Fruit fly (Drosophila melanogaster) whole organism, embryonic: ENCODE data around the gene NANS.
A peak's percentile ranks its signal among the peaks of the same experiment; 100 is the strongest.

Experiments used
- ATbp ChIP-seq: fragments of 200-800 bp; sonication (Bioruptor generic); optimal IDR thresholded peaks from 2 replicates; lab custom pipeline; 2017; ENCODE audit warnings: missing biosample characterization, mild to moderate bottlenecking, missing genetic modification characterization, missing genetic modification reagents
- Bteb2 ChIP-seq: fragments of 200-800 bp; sonication (Bioruptor generic); optimal IDR thresholded peaks from 2 replicates; lab custom pipeline; 2016; ENCODE audit warnings: missing biosample characterization, missing genetic modification characterization
- CG10366 ChIP-seq: fragments of 200-800 bp; sonication (Bioruptor generic); IDR thresholded peaks from 2 replicates; pipeline ENCODE4 v1.3.6; 2022; ENCODE audit warnings: missing biosample characterization, missing genetic modification characterization
- CG10431 ChIP-seq: fragments of 200-800 bp; sonication (Bioruptor generic); optimal IDR thresholded peaks from 3 replicates; lab custom pipeline; 2018; ENCODE audit warnings: missing biosample characterization, mild to moderate bottlenecking, missing genetic modification characterization
- CG10979 ChIP-seq: fragments of 200-800 bp; sonication (Bioruptor generic); optimal IDR thresholded peaks from 2 replicates; lab custom pipeline; 2018; ENCODE audit warnings: missing biosample characterization, mild to moderate bottlenecking, missing genetic modification characterization, moderate library complexity
- CG11085 ChIP-seq: fragments of 200-800 bp; sonication (Bioruptor generic); IDR thresholded peaks from 2 replicates; pipeline ENCODE4 v1.3.6; 2022; ENCODE audit warnings: missing biosample characterization, missing genetic modification characterization
- CG11093 ChIP-seq: fragments of 200-800 bp; sonication (Bioruptor generic); IDR thresholded peaks from 3 replicates; pipeline ENCODE4 v1.3.6; 2022; ENCODE audit warnings: missing biosample characterization, missing genetic modification characterization
- CG11696 ChIP-seq: fragments of 200-800 bp; sonication (Bioruptor generic); IDR thresholded peaks from 2 replicates; pipeline ENCODE4 v1.3.6; 2022; ENCODE audit warnings: missing biosample characterization, missing genetic modification characterization
- CG14050 ChIP-seq: fragments of 200-800 bp; sonication (Bioruptor generic); IDR thresholded peaks from 3 replicates; pipeline ENCODE4 v1.3.6; 2022; ENCODE audit warnings: missing biosample characterization, missing genetic modification characterization
- CG14710 ChIP-seq: fragments of 200-800 bp; sonication (Bioruptor generic); optimal IDR thresholded peaks from 3 replicates; lab custom pipeline; 2019; ENCODE audit warnings: missing biosample characterization, mild to moderate bottlenecking, missing genetic modification characterization, moderate library complexity
- CG14965 ChIP-seq: fragments of 200-800 bp; sonication (Bioruptor generic); optimal IDR thresholded peaks from 2 replicates; lab custom pipeline; 2016; ENCODE audit warnings: missing biosample characterization, missing genetic modification characterization, borderline replicate concordance
- CG16813 ChIP-seq: fragments of 200-800 bp; sonication (Bioruptor generic); IDR thresholded peaks from 3 replicates; pipeline ENCODE4 v1.3.6; 2022; ENCODE audit warnings: missing biosample characterization, missing genetic modification characterization; ENCODE audit not compliant: partially characterized antibody
- CG2116 ChIP-seq: fragments of 200-800 bp; sonication (Bioruptor generic); optimal IDR thresholded peaks from 3 replicates; lab custom pipeline; 2018; ENCODE audit warnings: missing biosample characterization, mild to moderate bottlenecking, missing genetic modification characterization
- CG2199 ChIP-seq: fragments of 200-800 bp; sonication (Bioruptor generic); IDR thresholded peaks from 3 replicates; pipeline ENCODE4 v1.3.6; 2022; ENCODE audit warnings: missing biosample characterization, missing genetic modification characterization
- CG31224 ChIP-seq: fragments of 200-800 bp; sonication (Bioruptor generic); IDR thresholded peaks from 2 replicates; pipeline ENCODE4 v1.3.6; 2022; ENCODE audit warnings: missing biosample characterization, missing genetic modification characterization
- CG34376 ChIP-seq: fragments of 200-800 bp; sonication (Bioruptor generic); optimal IDR thresholded peaks from 2 replicates; lab custom pipeline; 2018; ENCODE audit warnings: missing biosample characterization, mild to moderate bottlenecking, missing genetic modification characterization
- CG5953 ChIP-seq: fragments of 200-800 bp; sonication (Bioruptor generic); IDR thresholded peaks from 2 replicates; pipeline ENCODE4 v1.3.6; 2022; ENCODE audit warnings: missing biosample characterization, missing genetic modification characterization
- CG7928 ChIP-seq: fragments of 200-800 bp; sonication (Bioruptor generic); optimal IDR thresholded peaks from 2 replicates; lab custom pipeline; 2017; ENCODE audit warnings: missing biosample characterization, mild to moderate bottlenecking, missing genetic modification characterization
- CG9797 ChIP-seq: fragments of 200-800 bp; sonication (Bioruptor generic); optimal IDR thresholded peaks from 3 replicates; lab custom pipeline; 2018; ENCODE audit warnings: missing biosample characterization, mild to moderate bottlenecking, missing genetic modification characterization
- CHES-1-like ChIP-seq: fragments of 200-800 bp; sonication (Bioruptor generic); optimal IDR thresholded peaks from 2 replicates; lab custom pipeline; 2016; ENCODE audit warnings: missing biosample characterization, missing genetic modification characterization
- Camta ChIP-seq: fragments of 200-800 bp; sonication (Bioruptor generic); optimal IDR thresholded peaks from 2 replicates; lab custom pipeline; 2016; ENCODE audit warnings: missing biosample characterization, missing genetic modification characterization
- Dbx ChIP-seq: fragments of 200-800 bp; sonication (Bioruptor generic); IDR thresholded peaks from 3 replicates; pipeline ENCODE4 v1.3.6; 2022; ENCODE audit warnings: missing biosample characterization, missing genetic modification characterization
- Dek ChIP-seq: fragments of 200-800 bp; sonication (Bioruptor generic); optimal IDR thresholded peaks from 3 replicates; lab custom pipeline; 2019; ENCODE audit warnings: missing biosample characterization, mild to moderate bottlenecking, missing genetic modification characterization, moderate library complexity
- Eip74EF ChIP-seq, 2 experiments: fragments of 200-800 bp in 1 of 2; fragments of >200 bp in 1 of 2; sonication (Bioruptor generic) in 1 of 2; optimal IDR thresholded peaks; 2 replicates each; lab custom pipeline; 2017 to 2019; ENCODE audit warnings: missing biosample characterization in 2 of 2, missing genetic modification characterization in 2 of 2, mild to moderate bottlenecking in 1 of 2, moderate library complexity in 1 of 2
- Fer2 ChIP-seq: fragments of 200-800 bp; sonication (Bioruptor generic); optimal IDR thresholded peaks from 2 replicates; lab custom pipeline; 2018; ENCODE audit warnings: missing biosample characterization, mild to moderate bottlenecking, missing genetic modification characterization, moderate library complexity
- HLH54F ChIP-seq: fragments of 200-800 bp; sonication (Bioruptor generic); optimal IDR thresholded peaks from 3 replicates; lab custom pipeline; 2016; ENCODE audit warnings: missing biosample characterization, missing genetic modification characterization
- Mad ChIP-seq: fragments of 200-800 bp; sonication (Bioruptor generic); optimal IDR thresholded peaks from 2 replicates; lab custom pipeline; 2016; ENCODE audit warnings: missing biosample characterization, missing genetic modification characterization
- Meics ChIP-seq: fragments of 200-800 bp; sonication (Bioruptor generic); optimal IDR thresholded peaks from 2 replicates; lab custom pipeline; 2017; ENCODE audit warnings: missing biosample characterization, mild to moderate bottlenecking, missing genetic modification characterization
- Nf-YA ChIP-seq: fragments of 200-800 bp; sonication (Bioruptor generic); IDR thresholded peaks from 2 replicates; pipeline ENCODE4 v1.3.6; 2022; ENCODE audit warnings: missing biosample characterization, missing genetic modification characterization
- Side ChIP-seq: fragments of 200-800 bp; sonication (Bioruptor generic); optimal IDR thresholded peaks from 2 replicates; lab custom pipeline; 2016; ENCODE audit warnings: missing biosample characterization, missing genetic modification characterization
- Ssrp ChIP-seq: fragments of 200-800 bp; sonication (Bioruptor generic); optimal IDR thresholded peaks from 2 replicates; lab custom pipeline; 2018; ENCODE audit warnings: missing biosample characterization, mild to moderate bottlenecking, missing genetic modification characterization, moderate library complexity
- Xbp1 ChIP-seq: fragments of 200-800 bp; sonication (Bioruptor generic); optimal IDR thresholded peaks from 3 replicates; lab custom pipeline; 2016; ENCODE audit warnings: missing biosample characterization, mild to moderate bottlenecking, missing genetic modification characterization
- ap ChIP-seq: fragments of 200-800 bp; sonication (Bioruptor generic); IDR thresholded peaks from 2 replicates; pipeline ENCODE4 v1.3.6; 2022; ENCODE audit warnings: missing biosample characterization, missing genetic modification characterization
- ara ChIP-seq: fragments of 200-800 bp; sonication (Bioruptor generic); IDR thresholded peaks from 2 replicates; pipeline ENCODE4 v1.3.6; 2022; ENCODE audit warnings: missing biosample characterization, missing genetic modification characterization
- bbx ChIP-seq: fragments of 200-800 bp; sonication (Bioruptor generic); IDR thresholded peaks from 2 replicates; pipeline ENCODE4 v1.3.6; 2022; ENCODE audit warnings: missing biosample characterization, missing genetic modification characterization; ENCODE audit not compliant: partially characterized antibody
- btn ChIP-seq: fragments of 200-800 bp; sonication (Bioruptor generic); optimal IDR thresholded peaks from 2 replicates; lab custom pipeline; 2016; ENCODE audit warnings: missing biosample characterization, missing genetic modification characterization
- crc ChIP-seq: fragments of 200-800 bp; sonication (Bioruptor generic); optimal IDR thresholded peaks from 2 replicates; lab custom pipeline; 2016; ENCODE audit warnings: missing biosample characterization, missing genetic modification characterization
- crp ChIP-seq, 2 experiments: fragments of 200-800 bp; sonication (Bioruptor generic); optimal IDR thresholded peaks; 2 replicates in 1 of 2; 3 replicates in 1 of 2; lab custom pipeline; 2017; ENCODE audit warnings: missing biosample characterization in 2 of 2, missing genetic modification characterization in 2 of 2, mild to moderate bottlenecking in 1 of 2, moderate library complexity in 1 of 2
- esg ChIP-seq: fragments of 200-800 bp; sonication (Bioruptor generic); conservative IDR thresholded peaks from 2 replicates; pipeline ENCODE4 v1.3.6; 2022; ENCODE audit warnings: missing biosample characterization, missing genetic modification characterization
- fd102C ChIP-seq: fragments of 200-800 bp; sonication (Bioruptor generic); optimal IDR thresholded peaks from 2 replicates; lab custom pipeline; 2018; ENCODE audit warnings: missing biosample characterization, mild to moderate bottlenecking, missing genetic modification characterization, moderate library complexity
- fu2 ChIP-seq: fragments of 200-800 bp; sonication (Bioruptor generic); optimal IDR thresholded peaks from 2 replicates; lab custom pipeline; 2016; ENCODE audit warnings: missing biosample characterization, missing genetic modification characterization
- ham ChIP-seq: fragments of 200-800 bp; sonication (Bioruptor generic); IDR thresholded peaks from 2 replicates; pipeline ENCODE4 v1.3.6; 2022; ENCODE audit warnings: missing biosample characterization, missing genetic modification characterization
- klu ChIP-seq: fragments of 200-800 bp; sonication (Bioruptor generic); IDR thresholded peaks from 2 replicates; pipeline ENCODE4 v1.3.6; 2022; ENCODE audit warnings: missing biosample characterization, missing genetic modification characterization
- mld ChIP-seq: fragments of 200-800 bp; sonication (Bioruptor generic); IDR thresholded peaks from 3 replicates; pipeline ENCODE4 v1.3.6; 2022; ENCODE audit warnings: missing biosample characterization, missing genetic modification characterization; ENCODE audit not compliant: partially characterized antibody
- odd ChIP-seq: fragments of 200-800 bp; sonication (Bioruptor generic); optimal IDR thresholded peaks from 2 replicates; lab custom pipeline; 2017; ENCODE audit warnings: missing biosample characterization, mild to moderate bottlenecking, missing genetic modification characterization
- pb ChIP-seq: fragments of 200-800 bp; sonication (Bioruptor generic); optimal IDR thresholded peaks from 3 replicates; lab custom pipeline; 2016; ENCODE audit warnings: missing biosample characterization, missing genetic modification characterization
- phol ChIP-seq: fragments of 200-800 bp; sonication (Bioruptor generic); optimal IDR thresholded peaks from 3 replicates; lab custom pipeline; 2018; ENCODE audit warnings: missing biosample characterization, mild to moderate bottlenecking, missing genetic modification characterization, moderate library complexity
- pita ChIP-seq: fragments of 200-800 bp; sonication (Bioruptor generic); optimal IDR thresholded peaks from 2 replicates; lab custom pipeline; 2017; ENCODE audit warnings: missing biosample characterization, mild to moderate bottlenecking, missing genetic modification characterization
- schlank ChIP-seq: fragments of 200-800 bp; sonication (Bioruptor generic); optimal IDR thresholded peaks from 2 replicates; lab custom pipeline; 2018; ENCODE audit warnings: missing biosample characterization, mild to moderate bottlenecking, missing genetic modification characterization
- so ChIP-seq: fragments of 200-800 bp; sonication (Bioruptor generic); IDR thresholded peaks from 3 replicates; pipeline ENCODE4 v1.3.6; 2022; ENCODE audit warnings: missing biosample characterization, missing genetic modification characterization
- usp ChIP-seq: fragments of >200 bp; optimal IDR thresholded peaks from 2 replicates; lab custom pipeline; 2017; ENCODE audit warnings: missing biosample characterization, missing genetic modification characterization

The NANS gene

DNA sequence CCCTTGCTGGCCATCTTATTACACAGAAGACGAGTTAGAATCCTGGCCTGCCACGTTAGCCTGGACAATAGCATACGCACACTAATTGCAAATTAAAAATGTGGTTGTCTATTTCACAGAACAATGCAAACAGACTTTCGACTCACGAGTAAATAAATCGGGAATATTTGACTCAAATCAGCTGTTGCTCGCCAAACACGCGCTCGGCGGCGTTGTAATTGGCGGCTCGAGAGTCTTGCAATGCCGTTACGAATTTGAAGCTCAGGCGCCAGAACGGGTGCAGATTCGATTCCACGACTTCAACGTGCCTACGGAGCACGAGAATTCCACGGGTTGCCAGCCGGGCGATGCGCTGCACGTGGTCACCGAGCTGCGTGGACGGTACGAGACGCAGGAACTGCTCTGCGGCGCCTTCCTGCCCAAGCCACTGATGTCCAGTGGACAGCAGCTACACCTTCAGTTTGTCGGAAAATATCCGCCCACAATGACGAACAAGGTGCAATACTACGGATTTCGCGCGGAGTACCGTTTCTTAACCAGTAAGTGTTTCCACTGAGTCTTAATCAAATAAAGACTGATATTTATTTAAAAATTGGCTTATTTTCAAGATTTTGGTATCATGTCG lies 24.6 kb upstream of the NANS start, which contains the start of gene DNAlig3 (continued):
- TF ChIP-seq usp (GFP tag; lab: Kevin White, UChicago) (no peak), fu2 (GFP tag; lab: Kevin White, UChicago) (no peak), ATbp (GFP tag; lab: Kevin White, UChicago) (no peak), CG11696 (GFP tag; lab: Robert Waterston, UW) (no peak), CG11085 (GFP tag; lab: Robert Waterston, UW) (no peak), odd (GFP tag; lab: Kevin White, UChicago) (no peak), CG5953 (GFP tag; lab: Robert Waterston, UW) (no peak), CG31224 (GFP tag; lab: Robert Waterston, UW) (no peak), ara (GFP tag; lab: Robert Waterston, UW) (no peak), fd102C (no peak), CG11093 (GFP tag; lab: Robert Waterston, UW) (no peak), CG14965 (no peak), Camta (GFP tag; lab: Kevin White, UChicago) (no peak), CG2116 (GFP tag; lab: Kevin White, UChicago) (peak; percentile 32), Side (GFP tag; lab: Kevin White, UChicago) (no peak), Meics (no peak), CG34376 (GFP tag; lab: Kevin White, UChicago) (peak; percentile 44), phol (tag; lab: Kevin White, UChicago) (no peak), CG7928 (GFP tag; lab: Kevin White, UChicago) (no peak), mld (GFP tag; lab: Robert Waterston, UW) (no peak), crp (GFP tag; optimal IDR thresholded peaks at IDR 0.05; lab: Kevin White, UChicago) (peak; percentile 33 to 93), CG10431 (GFP tag; lab: Kevin White, UChicago) (no peak), pb (no peak), Nf-YA (GFP tag; lab: Robert Waterston, UW) (peak; percentile 23; the same call in 1 of the 2 replicates), HLH54F (GFP tag; lab: Kevin White, UChicago) (no peak), Ssrp (tag; lab: Kevin White, UChicago) (no peak), esg (no peak), klu (GFP tag; lab: Robert Waterston, UW) (no peak), pita (no peak), Fer2 (tag; lab: Kevin White, UChicago) (no peak), CG10366 (GFP tag; lab: Robert Waterston, UW) (no peak), so (no peak), Eip74EF (GFP tag; optimal IDR thresholded peaks at IDR 0.05; lab: Kevin White, UChicago) (no peak), schlank (tag; lab: Kevin White, UChicago) (no peak), CG14050 (GFP tag; lab: Robert Waterston, UW) (no peak), CG16813 (GFP tag; lab: Robert Waterston, UW) (peak; percentile 45; the same call in 1 of the 3 replicates), ap (GFP tag; lab: Robert Waterston, UW) (no peak), btn (no peak), ham (GFP tag; lab: Robert Waterston, UW) (no peak), crc (no peak), CG14710 (tag; lab: Kevin White, UChicago) (no peak), CG10979 (no peak), Mad (GFP tag; lab: Kevin White, UChicago) (no peak), Dbx (no peak), bbx (peak; percentile 63), CG2199 (GFP tag; lab: Robert Waterston, UW) (no peak), Xbp1 (GFP tag; lab: Kevin White, UChicago) (no peak), CG9797 (GFP tag; lab: Kevin White, UChicago) (peak; percentile 17), Bteb2 (GFP tag; lab: Kevin White, UChicago) (no peak), CHES-1-like (GFP tag; lab: Kevin White, UChicago) (no peak), Dek (tag; lab: Kevin White, UChicago) (no peak)
